Worm (Caenorhabditis elegans): Measurements from ENCODE around the gene W08A12.3.

W08A12.3 gene

ce11 chrV:3718507-3718906 lies 35.9 kb downstream of the W08A12.3 start (continued):
- TF ChIP-seq nfya-1 (tag; optimal IDR thresholded peaks at IDR 0.05; ENCODE audit: borderline replicate concordance, insufficient read depth) (no peak), attf-6 (GFP tag; IDR thresholded peaks at IDR 0.05) (no peak), unc-130 (GFP tag; optimal IDR thresholded peaks at IDR 0.05) (no peak)

ce11 chrV:3724772-3725171 lies 42.1 kb downstream of the W08A12.3 start, which contains the start of gene str-30:
str-30 (plus strand) TSS chrV:3725072.
- no peak for TF ChIP-seq F33H1.4 (GFP tag; IDR thresholded peaks at IDR 0.05)
- no peak for TF ChIP-seq madf-6 (GFP tag; IDR thresholded peaks at IDR 0.05)
- no peak for TF ChIP-seq B0019.2 (GFP tag; conservative IDR thresholded peaks at IDR 0.05)
- no peak for TF ChIP-seq Y56A3A.18 (GFP tag; IDR thresholded peaks at IDR 0.05)
- TF ChIP-seq F22D6.2 (tag; optimal IDR thresholded peaks at IDR 0.05), result no peak
- no peak for TF ChIP-seq sptf-2 (GFP tag; optimal IDR thresholded peaks at IDR 0.05)
- TF ChIP-seq ztf-6 (GFP tag; IDR thresholded peaks at IDR 0.05), result no peak
- TF ChIP-seq lsy-27 (tag; optimal IDR thresholded peaks at IDR 0.05; ENCODE audit: borderline replicate concordance, insufficient read depth), result no peak
- no peak for TF ChIP-seq rpc-1 (optimal IDR thresholded peaks at IDR 0.05)
- TF ChIP-seq rpc-1 (tag; optimal IDR thresholded peaks at IDR 0.05), result no peak
- no peak for TF ChIP-seq hlh-12 (tag; optimal IDR thresholded peaks at IDR 0.05)
- no peak for TF ChIP-seq nhr-90 (tag; optimal IDR thresholded peaks at IDR 0.05)
